Worm (Caenorhabditis elegans): ENCODE results near the gene sfrp-1.
"Not testable (repeated sequence)": the region's sequence is repeated elsewhere in the genome, so short reads cannot be mapped to it uniquely, and the experiment has no call there.

Gene sfrp-1

ce11 chrIV:6372993-6373392 lies 29.2 kb downstream of the sfrp-1 start, which contains the start of gene smg-3:
smg-3 (minus strand) TSS chrIV:6373093.
- TF ChIP-seq W03F9.2 (tag; optimal IDR thresholded peaks at IDR 0.05) (no peak), dao-5 (tag; optimal IDR thresholded peaks at IDR 0.05) (no peak), him-1 (tag; optimal IDR thresholded peaks at IDR 0.05) (no peak)

ce11 chrIV:6372267-6372666 lies 30.0 kb downstream of the sfrp-1 start:
- TF ChIP-seq dao-5 (tag; optimal IDR thresholded peaks at IDR 0.05) (no peak), W03F9.2 (tag; optimal IDR thresholded peaks at IDR 0.05) (no peak), him-1 (tag; optimal IDR thresholded peaks at IDR 0.05) (no peak)

ce11 chrIV:6369489-6369888 lies 32.7 kb downstream of the sfrp-1 start:
- TF ChIP-seq dao-5 (tag; optimal IDR thresholded peaks at IDR 0.05) (no peak), W03F9.2 (tag; optimal IDR thresholded peaks at IDR 0.05) (no peak), him-1 (tag; optimal IDR thresholded peaks at IDR 0.05) (no peak)

- no peak for TF ChIP-seq W03F9.2 (tag; optimal IDR thresholded peaks at IDR 0.05)
- TF ChIP-seq him-1 (tag; optimal IDR thresholded peaks at IDR 0.05) = no peak
- no peak for TF ChIP-seq dao-5 (tag; optimal IDR thresholded peaks at IDR 0.05)
These were observed 36.2 kb downstream of the sfrp-1 start for ce11 chrIV:6366032-6366431.

- TF ChIP-seq him-1 (tag; optimal IDR thresholded peaks at IDR 0.05) (no peak), dao-5 (tag; optimal IDR thresholded peaks at IDR 0.05) (no peak)
These were observed 37.2 kb downstream of the sfrp-1 start, which contains the start of gene Y73B6BL.270 for ce11 chrIV:6365045-6365444. Y73B6BL.270 (plus strand) TSS chrIV:6365345.

ce11 chrIV:6363604-6364003 lies 38.6 kb downstream of the sfrp-1 start:
- no peak for TF ChIP-seq him-1 (tag; optimal IDR thresholded peaks at IDR 0.05)
- no peak for TF ChIP-seq W03F9.2 (tag; optimal IDR thresholded peaks at IDR 0.05)
- no peak for TF ChIP-seq dao-5 (tag; optimal IDR thresholded peaks at IDR 0.05)

- no peak for TF ChIP-seq dao-5 (tag; optimal IDR thresholded peaks at IDR 0.05)
- no peak for TF ChIP-seq him-1 (tag; optimal IDR thresholded peaks at IDR 0.05)
- TF ChIP-seq W03F9.2 (tag; optimal IDR thresholded peaks at IDR 0.05) = no peak
These were observed 40.6 kb downstream of the sfrp-1 start, which contains the start of gene Y73B6BL.47 for ce11 chrIV:6361668-6362067. Y73B6BL.47 (plus strand) TSS chrIV:6361968.

ce11 chrIV:6347213-6347612 lies 55.0 kb downstream of the sfrp-1 start, which contains the start of gene Y73B6BL.289:
Y73B6BL.289 (plus strand) TSS chrIV:6347513.
- TF ChIP-seq W03F9.2, him-1, dao-5 (tag; optimal IDR thresholded peaks at IDR 0.05): not testable (repeated sequence)

All from whole organism, L4/young adult.